Fruit fly (Drosophila melanogaster) whole organism, wandering third instar larva: ENCODE measurements around the gene Rchy1.

Source experiments
- Abd-B ChIP-seq: fragments of >200 bp; optimal IDR thresholded peaks from 2 replicates; lab custom pipeline; 2017; ENCODE audit warnings: missing biosample characterization, missing genetic modification characterization
- CG32264 ChIP-seq: fragments of 200-800 bp; sonication (Bioruptor generic); optimal IDR thresholded peaks from 2 replicates; lab custom pipeline; 2016; ENCODE audit warnings: missing biosample characterization, missing genetic modification characterization
- GATAd ChIP-seq: sonication (Bioruptor generic); optimal IDR thresholded peaks from 2 replicates; lab custom pipeline; 2016; ENCODE audit warnings: missing biosample characterization, missing genetic modification characterization
- Hnf4 ChIP-seq: fragments of 200-800 bp; sonication (Bioruptor generic); optimal IDR thresholded peaks from 2 replicates; lab custom pipeline; 2016; ENCODE audit warnings: missing biosample characterization, mild to moderate bottlenecking, missing genetic modification characterization
- Myc ChIP-seq: fragments of >200 bp; optimal IDR thresholded peaks from 2 replicates; lab custom pipeline; 2017
- OdsH ChIP-seq: fragments of 200-800 bp; sonication (Bioruptor generic); optimal IDR thresholded peaks from 2 replicates; lab custom pipeline; 2016; ENCODE audit warnings: missing biosample characterization, mild to moderate bottlenecking, missing genetic modification characterization
- dl ChIP-seq, 2 experiments: fragments of 175-275, 200-275 bp in 1 of 2; fragments of 200-275 bp in 1 of 2; sonication (Bioruptor generic); optimal IDR thresholded peaks; lab custom pipeline; 2018; ENCODE audit warnings: mild to moderate bottlenecking in 2 of 2, missing biosample characterization in 2 of 2, missing genetic modification characterization in 2 of 2, moderate library complexity in 2 of 2; ENCODE audit not compliant: partially characterized antibody in 2 of 2, insufficient read depth in 1 of 2
- psq ChIP-seq: fragments of 200-800 bp; sonication (Bioruptor generic); optimal IDR thresholded peaks from 3 replicates; lab custom pipeline; 2017; ENCODE audit warnings: missing biosample characterization, mild to moderate bottlenecking, missing genetic modification characterization, moderate library complexity
- sage ChIP-seq: fragments of 200-800 bp; sonication (Bioruptor generic); optimal IDR thresholded peaks from 2 replicates; lab custom pipeline; 2016; ENCODE audit warnings: missing biosample characterization, mild to moderate bottlenecking, missing genetic modification characterization

dm6 chr2L:6474298-6474697, 8.8 kb upstream of the Rchy1 start:
- TF ChIP-seq Hnf4 (GFP tag; lab: Kevin White, UChicago), result no peak
- TF ChIP-seq dl (GFP tag; optimal IDR thresholded peaks at IDR 0.05; lab: Kevin White, UChicago; ENCODE audit: insufficient read depth in 1 of 2, partially characterized antibody in 2 of 2), result no peak
- TF ChIP-seq GATAd (GFP tag; lab: Kevin White, UChicago), result no peak
- no peak for TF ChIP-seq OdsH (GFP tag; lab: Kevin White, UChicago)
- TF ChIP-seq sage, result no peak
- TF ChIP-seq CG32264, result no peak
- TF ChIP-seq Myc (lab: Kevin White, UChicago), result no peak
- no peak for TF ChIP-seq Abd-B (GFP tag; lab: Kevin White, UChicago)
- TF ChIP-seq psq (GFP tag; lab: Kevin White, UChicago), result no peak
